Worm (Caenorhabditis elegans): ENCODE data around the gene catp-3.
A peak's percentile ranks its signal among the peaks of the same experiment; 100 is the strongest.

The catp-3 gene

ce11 chrV:8073162-8073561 lies 2.6 kb upstream of the catp-3 start (continued):
- peak; percentile 89 for TF ChIP-seq blmp-1 (tag; optimal IDR thresholded peaks at IDR 0.05)
- TF ChIP-seq mef-2 (tag; optimal IDR thresholded peaks at IDR 0.05), result no peak
- peak; percentile 56 for TF ChIP-seq dsc-1 (tag; optimal IDR thresholded peaks at IDR 0.05)
- TF ChIP-seq efl-1 (optimal IDR thresholded peaks at IDR 0.05), result no peak
- no peak for TF ChIP-seq efl-1 (GFP tag; optimal IDR thresholded peaks at IDR 0.05 in 1 of 2)
- no peak for TF ChIP-seq dpl-1 (GFP tag; optimal IDR thresholded peaks at IDR 0.05)
- no peak for TF ChIP-seq snu-23 (GFP tag; optimal IDR thresholded peaks at IDR 0.05)
- TF ChIP-seq C34B4.2 (tag; optimal IDR thresholded peaks at IDR 0.05), result no peak
- TF ChIP-seq elt-2 (tag; optimal IDR thresholded peaks at IDR 0.05), result no peak
- no peak for TF ChIP-seq ztf-11 (tag; optimal IDR thresholded peaks at IDR 0.05)
- peak; percentile 85 for TF ChIP-seq nhr-85 (tag)
- no peak for TF ChIP-seq pax-3 (tag; optimal IDR thresholded peaks at IDR 0.05)
- no peak for TF ChIP-seq ceh-88 (GFP tag; IDR thresholded peaks at IDR 0.05)
- no peak for TF ChIP-seq hpl-2 (GFP tag; optimal IDR thresholded peaks at IDR 0.05)
- TF ChIP-seq ceh-82 (tag; optimal IDR thresholded peaks at IDR 0.05), result no peak
- no peak for TF ChIP-seq zag-1 (tag; optimal IDR thresholded peaks at IDR 0.05)
- TF ChIP-seq aly-2 (tag; optimal IDR thresholded peaks at IDR 0.05), result no peak
- no peak for TF ChIP-seq rnt-1 (tag; optimal IDR thresholded peaks at IDR 0.05)
- TF ChIP-seq C04F5.9 (tag; optimal IDR thresholded peaks at IDR 0.05), result no peak
- TF ChIP-seq ces-1 (GFP tag; optimal IDR thresholded peaks at IDR 0.05), result no peak

DNA sequence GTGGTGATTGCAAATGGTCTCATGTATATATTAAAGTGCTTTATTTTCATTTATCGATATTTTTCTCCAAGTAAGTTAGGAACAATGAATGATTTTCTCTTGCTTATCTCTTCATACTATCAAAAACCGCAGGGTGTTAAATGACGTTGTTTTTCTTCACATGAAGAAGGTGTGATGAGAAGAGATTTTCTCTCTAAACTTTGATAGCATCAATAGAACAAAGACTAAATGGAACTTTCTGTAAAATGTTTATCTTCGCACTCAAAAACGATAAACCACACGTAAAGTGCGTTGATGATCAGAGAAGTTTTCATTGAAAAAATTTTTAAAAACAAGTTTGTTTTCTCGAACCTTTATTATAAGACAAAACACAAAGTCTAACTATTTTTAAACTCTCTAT lies 4.0 kb downstream of the catp-3 start:
- TF ChIP-seq nhr-20 (tag; optimal IDR thresholded peaks at IDR 0.05) (peak; percentile 65), snpc-4 (tag; optimal IDR thresholded peaks at IDR 0.05) (no peak), nhr-76 (tag; optimal IDR thresholded peaks at IDR 0.05) (no peak), nhr-47 (tag; optimal IDR thresholded peaks at IDR 0.05) (no peak), aha-1 (tag; optimal IDR thresholded peaks at IDR 0.05) (no peak), ceh-63 (GFP tag; optimal IDR thresholded peaks at IDR 0.05) (no peak), xbp-1 (tag; optimal IDR thresholded peaks at IDR 0.05) (no peak), efl-1 (optimal IDR thresholded peaks at IDR 0.05) (no peak), efl-1 (GFP tag; optimal IDR thresholded peaks at IDR 0.05 in 1 of 2) (no peak), nhr-90 (tag; optimal IDR thresholded peaks at IDR 0.05; ENCODE audit: poor library complexity) (peak; percentile 29), nhr-71 (tag; optimal IDR thresholded peaks at IDR 0.05) (peak; percentile 56), lin-39 (tag; optimal IDR thresholded peaks at IDR 0.05) (no peak), rnt-1 (tag; optimal IDR thresholded peaks at IDR 0.05) (no peak), unc-130 (tag; optimal IDR thresholded peaks at IDR 0.05) (no peak), C04F5.9 (tag; optimal IDR thresholded peaks at IDR 0.05) (no peak), ama-1 (optimal IDR thresholded peaks at IDR 0.05) (no peak), mdl-1 (tag; optimal IDR thresholded peaks at IDR 0.05) (no peak), lir-3 (tag; optimal IDR thresholded peaks at IDR 0.05; ENCODE audit: poor library complexity) (no peak), nhr-237 (tag; optimal IDR thresholded peaks at IDR 0.05) (no peak), ceh-88 (GFP tag; IDR thresholded peaks at IDR 0.05) (no peak), unc-62 (GFP tag; optimal IDR thresholded peaks at IDR 0.05) (no peak), lin-35 (GFP tag; optimal IDR thresholded peaks at IDR 0.05) (no peak), unc-98 (GFP tag; IDR thresholded peaks at IDR 0.05) (no peak), C34B4.2 (tag; optimal IDR thresholded peaks at IDR 0.05) (no peak), dpl-1 (GFP tag; optimal IDR thresholded peaks at IDR 0.05) (no peak), lin-15B (tag; optimal IDR thresholded peaks at IDR 0.05) (no peak), vab-15 (tag; optimal IDR thresholded peaks at IDR 0.05) (no peak), nhr-28 (tag; optimal IDR thresholded peaks at IDR 0.05) (no peak), fkh-8 (tag; optimal IDR thresholded peaks at IDR 0.05) (no peak), hpl-2 (GFP tag; optimal IDR thresholded peaks at IDR 0.05) (no peak), hlh-17 (GFP tag; optimal IDR thresholded peaks at IDR 0.05; ENCODE audit: borderline replicate concordance) (no peak), elt-3 (tag; optimal IDR thresholded peaks at IDR 0.05) (peak in 5 of 6 experiments; percentile 8 to 54 (median 38)), isw-1 (GFP tag; IDR thresholded peaks at IDR 0.05) (no peak), ces-1 (GFP tag; optimal IDR thresholded peaks at IDR 0.05) (no peak), tlp-1 (tag; optimal IDR thresholded peaks at IDR 0.05) (no peak), swsn-7 (tag; optimal IDR thresholded peaks at IDR 0.05) (no peak), ztf-11 (tag; optimal IDR thresholded peaks at IDR 0.05) (no peak), nhr-85 (tag) (peak; percentile 86), nhr-19 (GFP tag; conservative IDR thresholded peaks at IDR 0.05) (peak; percentile 25), aly-2 (tag; optimal IDR thresholded peaks at IDR 0.05) (no peak), irx-1 (tag; optimal IDR thresholded peaks at IDR 0.05) (no peak), elt-2 (tag; optimal IDR thresholded peaks at IDR 0.05) (no peak), jun-1 (tag; optimal IDR thresholded peaks at IDR 0.05) (no peak), blmp-1 (tag; optimal IDR thresholded peaks at IDR 0.05) (peak; percentile 27), hlh-4 (tag; optimal IDR thresholded peaks at IDR 0.05) (no peak)
